Worm (Caenorhabditis elegans) whole organism, L1 larva: Measurements from ENCODE around the gene dlst-1.

Source experiments
- C04F5.9 ChIP-seq: sonication (generic microtip); optimal IDR thresholded peaks from 2 replicates; lab custom pipeline; 2016; ENCODE audit warnings: missing genetic modification characterization, missing compliant biosample characterization
- C16A3.4 ChIP-seq: fragments of 150-350 bp; optimal IDR thresholded peaks from 2 replicates; lab custom pipeline; 2014; ENCODE audit warnings: missing biosample characterization, missing genetic modification characterization
- C34B4.2 ChIP-seq: sonication (generic microtip); optimal IDR thresholded peaks from 2 replicates; lab custom pipeline; 2017; ENCODE audit warnings: mild to moderate bottlenecking, missing genetic modification characterization, missing compliant biosample characterization
- F16B12.6 ChIP-seq: fragments of 150-350 bp; optimal IDR thresholded peaks from 2 replicates; lab custom pipeline; 2014; ENCODE audit warnings: missing biosample characterization, missing genetic modification characterization
- Y116A8C.19 ChIP-seq: sonication (generic microtip); optimal IDR thresholded peaks from 2 replicates; lab custom pipeline; 2016; ENCODE audit warnings: missing compliant biosample characterization, missing genetic modification characterization, borderline replicate concordance
- alr-1 ChIP-seq: fragments of 200-800 bp; sonication (Bioruptor generic); optimal IDR thresholded peaks from 2 replicates; lab custom pipeline; 2018; ENCODE audit warnings: borderline replicate concordance, mild to moderate bottlenecking, missing genetic modification characterization, missing compliant biosample characterization
- ama-1 ChIP-seq: fragments of 150-350 bp; optimal IDR thresholded peaks from 2 replicates; lab custom pipeline; 2014
- ceh-90 ChIP-seq: sonication (generic microtip); optimal IDR thresholded peaks from 2 replicates; lab custom pipeline; 2016; ENCODE audit warnings: missing genetic modification characterization, missing compliant biosample characterization
- ces-1 ChIP-seq: fragments of 150-350 bp; optimal IDR thresholded peaks from 2 replicates; lab custom pipeline; 2014; ENCODE audit warnings: missing biosample characterization, missing genetic modification reagents, missing genetic modification characterization
- dsc-1 ChIP-seq: sonication (generic microtip); optimal IDR thresholded peaks from 2 replicates; lab custom pipeline; 2016; ENCODE audit warnings: mild to moderate bottlenecking, missing genetic modification characterization, missing compliant biosample characterization
- efl-3 ChIP-seq: fragments of 200-800 bp; sonication (Bioruptor generic); optimal IDR thresholded peaks from 2 replicates; lab custom pipeline; 2018; ENCODE audit warnings: mild to moderate bottlenecking, missing genetic modification characterization, missing compliant biosample characterization
- egl-13 ChIP-seq: sonication (generic microtip); optimal IDR thresholded peaks from 2 replicates; lab custom pipeline; 2016; ENCODE audit warnings: missing genotype, missing genetic modification reagents, missing genetic modification characterization, missing compliant biosample characterization
- egl-27 ChIP-seq, 2 experiments: fragments of 150-350 bp in 1 of 2; sonication (generic microtip); optimal IDR thresholded peaks; 3 replicates each; lab custom pipeline; 2017 to 2018; ENCODE audit warnings: missing biosample characterization in 2 of 2, missing genetic modification characterization in 2 of 2, missing genetic modification reagents in 2 of 2
- elt-3 ChIP-seq, 6 experiments: fragments of 150-350 bp in 1 of 6; sonication (generic microtip); optimal IDR thresholded peaks; 2 replicates each; lab custom pipeline; 2017 to 2018; ENCODE audit warnings: missing biosample characterization in 6 of 6, missing genetic modification characterization in 6 of 6, inconsistent platforms in 1 of 6
- ets-5 ChIP-seq: fragments of 200-800 bp; sonication (Bioruptor generic); IDR thresholded peaks from 2 replicates; pipeline ENCODE4 v1.3.6; 2022; ENCODE audit warnings: missing genetic modification characterization, missing compliant biosample characterization
- fkh-8 ChIP-seq: sonication (generic microtip); optimal IDR thresholded peaks from 2 replicates; lab custom pipeline; 2016; ENCODE audit warnings: mild to moderate bottlenecking, missing genetic modification characterization, missing compliant biosample characterization
- irx-1 ChIP-seq: sonication (generic microtip); optimal IDR thresholded peaks from 2 replicates; lab custom pipeline; 2016; ENCODE audit warnings: missing genetic modification characterization, missing compliant biosample characterization
- isw-1 ChIP-seq: fragments of 200-800 bp; sonication (Bioruptor generic); IDR thresholded peaks from 2 replicates; pipeline ENCODE4 v1.3.6; 2022; ENCODE audit warnings: missing genetic modification characterization, missing compliant biosample characterization
- lin-13 ChIP-seq: fragments of 150-350 bp; optimal IDR thresholded peaks from 2 replicates; lab custom pipeline; 2014; ENCODE audit warnings: missing biosample characterization, missing genetic modification reagents, missing genetic modification characterization
- lin-14 ChIP-seq: fragments of 200-800 bp; sonication (Bioruptor generic); optimal IDR thresholded peaks from 2 replicates; lab custom pipeline; 2018; ENCODE audit warnings: mild to moderate bottlenecking, missing genetic modification characterization, moderate library complexity, missing compliant biosample characterization
- lin-35 ChIP-seq, 2 experiments: fragments of 150-350 bp; optimal IDR thresholded peaks; 2 replicates each; lab custom pipeline; 2014; ENCODE audit warnings: missing biosample characterization in 2 of 2, missing genetic modification characterization in 2 of 2, missing genetic modification reagents in 2 of 2
- lir-3 ChIP-seq: sonication (generic microtip); optimal IDR thresholded peaks from 2 replicates; lab custom pipeline; 2016; ENCODE audit warnings: mild to moderate bottlenecking, missing genetic modification characterization, moderate library complexity, missing compliant biosample characterization; ENCODE audit not compliant: poor library complexity
- lsy-2 ChIP-seq, 2 experiments: fragments of 150-350 bp; optimal IDR thresholded peaks; 2 replicates each; lab custom pipeline; 2014; ENCODE audit warnings: missing biosample characterization in 2 of 2, missing genetic modification characterization in 2 of 2
- mef-2 ChIP-seq: fragments of 150-350 bp; optimal IDR thresholded peaks from 2 replicates; lab custom pipeline; 2014; ENCODE audit warnings: missing biosample characterization, missing genetic modification characterization
- mep-1 ChIP-seq: fragments of 150-350 bp; optimal IDR thresholded peaks from 2 replicates; lab custom pipeline; 2014; ENCODE audit warnings: missing biosample characterization, missing genetic modification characterization
- nhr-19 ChIP-seq: fragments of 200-800 bp; sonication (Bioruptor generic); conservative IDR thresholded peaks from 2 replicates; pipeline ENCODE4 v1.3.6; 2022; ENCODE audit warnings: missing genetic modification characterization, missing compliant biosample characterization
- nhr-20 ChIP-seq: sonication (generic microtip); optimal IDR thresholded peaks from 2 replicates; lab custom pipeline; 2016; ENCODE audit warnings: mild to moderate bottlenecking, missing genetic modification characterization, missing compliant biosample characterization
- nhr-28 ChIP-seq: fragments of 150-350 bp; optimal IDR thresholded peaks from 2 replicates; lab custom pipeline; 2014; ENCODE audit warnings: missing biosample characterization, missing genetic modification characterization
- nhr-47 ChIP-seq: sonication (generic microtip); optimal IDR thresholded peaks from 2 replicates; lab custom pipeline; 2016; ENCODE audit warnings: mild to moderate bottlenecking, missing genetic modification characterization, moderate library complexity, missing compliant biosample characterization
- nhr-71 ChIP-seq: sonication (generic microtip); optimal IDR thresholded peaks from 2 replicates; lab custom pipeline; 2016; ENCODE audit warnings: mild to moderate bottlenecking, missing genetic modification characterization, moderate library complexity, missing compliant biosample characterization
- nhr-90 ChIP-seq: sonication (generic microtip); optimal IDR thresholded peaks from 2 replicates; lab custom pipeline; 2016; ENCODE audit warnings: mild to moderate bottlenecking, missing genetic modification characterization, missing compliant biosample characterization; ENCODE audit not compliant: poor library complexity
- pag-3 ChIP-seq: sonication (generic microtip); optimal IDR thresholded peaks from 2 replicates; lab custom pipeline; 2017; ENCODE audit warnings: missing genetic modification characterization, mild to moderate bottlenecking, missing compliant biosample characterization, antibody characterized with exemption, borderline replicate concordance; ENCODE audit not compliant: insufficient read depth
- pax-3 ChIP-seq: fragments of 200-800 bp; sonication (Bioruptor generic); optimal IDR thresholded peaks from 2 replicates; lab custom pipeline; 2018; ENCODE audit warnings: mild to moderate bottlenecking, missing genetic modification characterization, moderate library complexity, missing compliant biosample characterization
- pqm-1 ChIP-seq: sonication (generic microtip); optimal IDR thresholded peaks from 3 replicates; lab custom pipeline; 2017; ENCODE audit warnings: missing biosample characterization, missing genetic modification characterization
- rnt-1 ChIP-seq: sonication (generic microtip); optimal IDR thresholded peaks from 2 replicates; lab custom pipeline; 2016; ENCODE audit warnings: mild to moderate bottlenecking, missing genetic modification characterization, moderate library complexity, missing compliant biosample characterization
- skn-1 ChIP-seq: fragments of 150-350 bp; optimal IDR thresholded peaks from 2 replicates; lab custom pipeline; 2014; ENCODE audit warnings: missing biosample characterization, missing genetic modification characterization
- snu-23 ChIP-seq: sonication (generic microtip); optimal IDR thresholded peaks from 2 replicates; lab custom pipeline; 2016; ENCODE audit warnings: missing genetic modification characterization, missing compliant biosample characterization
- sox-4 ChIP-seq: sonication (generic microtip); optimal IDR thresholded peaks from 2 replicates; lab custom pipeline; 2016; ENCODE audit warnings: missing genetic modification characterization, missing compliant biosample characterization
- swsn-7 ChIP-seq: sonication (generic microtip); optimal IDR thresholded peaks from 2 replicates; lab custom pipeline; 2016; ENCODE audit warnings: missing genetic modification characterization, missing compliant biosample characterization
- tlp-1 ChIP-seq: fragments of 150-350 bp; optimal IDR thresholded peaks from 2 replicates; lab custom pipeline; 2014; ENCODE audit warnings: missing biosample characterization, missing genetic modification characterization
- unc-130 ChIP-seq: fragments of 150-350 bp; optimal IDR thresholded peaks from 2 replicates; lab custom pipeline; 2017; ENCODE audit warnings: missing biosample characterization, missing genetic modification characterization, inconsistent platforms
- unc-62 ChIP-seq: fragments of 150-350 bp; optimal IDR thresholded peaks from 2 replicates; lab custom pipeline; 2014; ENCODE audit warnings: missing biosample characterization, missing genetic modification reagents, missing genetic modification characterization
- unc-86 ChIP-seq: sonication (generic microtip); optimal IDR thresholded peaks from 2 replicates; lab custom pipeline; 2016; ENCODE audit warnings: missing genetic modification characterization, missing compliant biosample characterization
- unc-98 ChIP-seq: fragments of 200-800 bp; sonication (Bioruptor generic); IDR thresholded peaks from 2 replicates; pipeline ENCODE4 v1.3.6; 2022; ENCODE audit warnings: missing genetic modification characterization, missing compliant biosample characterization
- vab-15 ChIP-seq: sonication (generic microtip); optimal IDR thresholded peaks from 2 replicates; lab custom pipeline; 2017; ENCODE audit warnings: missing genotype, mild to moderate bottlenecking, missing genetic modification characterization, missing compliant biosample characterization
- xbp-1 ChIP-seq: sonication (generic microtip); optimal IDR thresholded peaks from 2 replicates; lab custom pipeline; 2016; ENCODE audit warnings: missing genetic modification characterization, missing compliant biosample characterization
- zag-1 ChIP-seq: fragments of 150-350 bp; optimal IDR thresholded peaks from 2 replicates; lab custom pipeline; 2014; ENCODE audit warnings: missing biosample characterization, missing genetic modification characterization
- zip-4 ChIP-seq: fragments of 200-800 bp; sonication (Bioruptor generic); optimal IDR thresholded peaks from 2 replicates; lab custom pipeline; 2018; ENCODE audit warnings: mild to moderate bottlenecking, missing genetic modification characterization, moderate library complexity, missing compliant biosample characterization
- ztf-11 ChIP-seq, 2 experiments: sonication (generic microtip); optimal IDR thresholded peaks; 2 replicates each; lab custom pipeline; 2016 to 2017; ENCODE audit warnings: missing genetic modification characterization in 2 of 2, missing biosample characterization in 1 of 2, missing compliant biosample characterization in 1 of 2

Gene dlst-1

ce11 chrV:6659533-6659932 lies 49.4 kb downstream of the dlst-1 start:
- TF ChIP-seq tlp-1 (tag; lab: Kevin White, UChicago) = no peak
- no peak for TF ChIP-seq egl-13 (tag; lab: Kevin White, UChicago)
- TF ChIP-seq zip-4 (GFP tag; lab: Kevin White, UChicago) = no peak
- no peak for TF ChIP-seq elt-3 (tag; optimal IDR thresholded peaks at IDR 0.05; lab: Kevin White, UChicago)
- TF ChIP-seq nhr-19 (GFP tag; lab: Robert Waterston, UW) = no peak
- no peak for TF ChIP-seq vab-15 (tag; lab: Kevin White, UChicago)
- TF ChIP-seq nhr-20 = no peak
- TF ChIP-seq nhr-28 (tag; lab: Kevin White, UChicago) = no peak
- TF ChIP-seq unc-86 = no peak
- TF ChIP-seq rnt-1 (tag; lab: Kevin White, UChicago) = no peak
- TF ChIP-seq snu-23 (GFP tag; lab: Kevin White, UChicago) = no peak
- no peak for TF ChIP-seq sox-4 (tag; lab: Kevin White, UChicago)
- TF ChIP-seq fkh-8 = no peak

ce11 chrV:6658765-6659164 lies 50.1 kb downstream of the dlst-1 start:
- TF ChIP-seq unc-62 (GFP tag; lab: Kevin White, UChicago) = no peak
- TF ChIP-seq tlp-1 (tag; lab: Kevin White, UChicago) = no peak
- TF ChIP-seq nhr-20 = peak; percentile 8
- no peak for TF ChIP-seq elt-3 (tag; optimal IDR thresholded peaks at IDR 0.05; lab: Kevin White, UChicago)
- TF ChIP-seq nhr-19 (GFP tag; lab: Robert Waterston, UW) = peak; percentile 26
- no peak for TF ChIP-seq irx-1 (tag; lab: Kevin White, UChicago)
- TF ChIP-seq isw-1 (GFP tag; lab: Robert Waterston, UW) = peak; percentile 36
- no peak for TF ChIP-seq Y116A8C.19 (tag; lab: Kevin White, UChicago)
- no peak for TF ChIP-seq unc-98 (GFP tag; lab: Robert Waterston, UW)
- peak; percentile 35 for TF ChIP-seq swsn-7 (tag; lab: Kevin White, UChicago)
- no peak for TF ChIP-seq C16A3.4 (tag; lab: Kevin White, UChicago)
- TF ChIP-seq dsc-1 = peak; percentile 48
- TF ChIP-seq lin-35 (GFP tag; optimal IDR thresholded peaks at IDR 0.05; lab: Kevin White, UChicago) = peak in 1 of 2 experiments; percentile 35
- TF ChIP-seq mep-1 (tag; lab: Kevin White, UChicago) = peak; percentile 23
- TF ChIP-seq pag-3 = no peak
- TF ChIP-seq ets-5 = no peak
- TF ChIP-seq nhr-28 (tag; lab: Kevin White, UChicago) = no peak
- TF ChIP-seq ama-1 (lab: Kevin White, UChicago) = no peak
- TF ChIP-seq F16B12.6 (tag; lab: Kevin White, UChicago) = no peak
- no peak for TF ChIP-seq C34B4.2
- no peak for TF ChIP-seq ceh-90 (tag; lab: Kevin White, UChicago)
- no peak for TF ChIP-seq efl-3 (GFP tag; lab: Kevin White, UChicago)
- no peak for TF ChIP-seq zag-1 (tag; lab: Kevin White, UChicago)
- no peak for TF ChIP-seq zip-4 (GFP tag; lab: Kevin White, UChicago)
- TF ChIP-seq pax-3 = peak; percentile 22
- no peak for TF ChIP-seq egl-27 (tag; optimal IDR thresholded peaks at IDR 0.05; lab: Kevin White, UChicago)
- TF ChIP-seq ztf-11 (tag; optimal IDR thresholded peaks at IDR 0.05; lab: Kevin White, UChicago) = peak in 1 of 2 experiments; percentile 25
- no peak for TF ChIP-seq nhr-90 (tag; lab: Kevin White, UChicago)
- no peak for TF ChIP-seq skn-1
- no peak for TF ChIP-seq alr-1 (tag; lab: Kevin White, UChicago)
- no peak for TF ChIP-seq lir-3 (tag; lab: Kevin White, UChicago)
- no peak for TF ChIP-seq ces-1 (GFP tag; lab: Kevin White, UChicago)
- TF ChIP-seq mef-2 = no peak
- TF ChIP-seq egl-13 (tag; lab: Kevin White, UChicago) = peak; percentile 58
- peak; percentile 35 for TF ChIP-seq xbp-1 (tag; lab: Kevin White, UChicago)
- TF ChIP-seq rnt-1 (tag; lab: Kevin White, UChicago) = peak; percentile 26
- no peak for TF ChIP-seq sox-4 (tag; lab: Kevin White, UChicago)
- peak in 1 of 2 experiments; percentile 51 for TF ChIP-seq lsy-2 (tag; optimal IDR thresholded peaks at IDR 0.05; lab: Kevin White, UChicago)
- peak; percentile 41 for TF ChIP-seq nhr-71 (tag; lab: Kevin White, UChicago)
- peak; percentile 63 for TF ChIP-seq nhr-47 (tag; lab: Kevin White, UChicago)
- no peak for TF ChIP-seq unc-130 (tag; lab: Kevin White, UChicago)
- TF ChIP-seq C04F5.9 (tag; lab: Kevin White, UChicago) = no peak
- peak; percentile 82 for TF ChIP-seq fkh-8
- TF ChIP-seq lin-13 (GFP tag; lab: Kevin White, UChicago) = no peak
- peak; percentile 84 for TF ChIP-seq lin-14 (GFP tag; lab: Kevin White, UChicago)
- no peak for TF ChIP-seq vab-15 (tag; lab: Kevin White, UChicago)
- no peak for TF ChIP-seq pqm-1 (tag; lab: Kevin White, UChicago)
